Worm (Caenorhabditis elegans): ENCODE results near the gene cpg-4.

DNA sequence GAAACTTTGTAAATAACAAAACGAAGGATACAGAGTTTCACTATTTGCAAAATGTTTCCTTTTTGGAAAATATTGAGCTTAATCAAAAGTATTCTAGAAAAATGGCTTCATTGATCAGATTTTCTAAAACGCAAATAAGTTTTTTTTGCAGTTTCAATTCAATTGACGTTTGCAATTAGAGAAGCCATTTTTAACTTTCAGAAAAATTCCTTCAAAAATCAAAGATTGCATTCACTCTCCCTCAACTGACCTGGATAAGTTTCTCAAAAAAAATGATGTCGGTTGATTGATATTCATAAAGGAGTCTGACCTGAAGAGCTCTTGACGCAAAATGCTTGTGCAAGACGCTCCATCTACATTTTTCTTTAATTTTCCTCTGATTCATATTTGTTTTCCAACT is 22.5 kb upstream of the cpg-4 start:
- TF ChIP-seq lin-13 (GFP tag; optimal IDR thresholded peaks at IDR 0.05), result no peak
- TF ChIP-seq ceh-82 (tag; optimal IDR thresholded peaks at IDR 0.05), result no peak
- TF ChIP-seq ztf-11 (tag; optimal IDR thresholded peaks at IDR 0.05), result no peak
- TF ChIP-seq blmp-1 (tag; optimal IDR thresholded peaks at IDR 0.05; ENCODE audit: insufficient read depth), result no peak
- TF ChIP-seq nhr-21 (tag; optimal IDR thresholded peaks at IDR 0.05), result no peak
- no peak for TF ChIP-seq ama-1 (optimal IDR thresholded peaks at IDR 0.05)
- no peak for TF ChIP-seq nhr-25 (tag; optimal IDR thresholded peaks at IDR 0.05)
- TF ChIP-seq nhr-77 (tag; optimal IDR thresholded peaks at IDR 0.05), result no peak
- TF ChIP-seq mdl-1 (tag; optimal IDR thresholded peaks at IDR 0.05), result no peak
- no peak for TF ChIP-seq lsy-2 (tag; optimal IDR thresholded peaks at IDR 0.05)
- no peak for TF ChIP-seq gmeb-1 (tag; optimal IDR thresholded peaks at IDR 0.05)
- TF ChIP-seq aly-2 (tag; optimal IDR thresholded peaks at IDR 0.05), result no peak
- no peak for TF ChIP-seq nhr-12 (tag; optimal IDR thresholded peaks at IDR 0.05)
- TF ChIP-seq ztf-4 (tag; optimal IDR thresholded peaks at IDR 0.05), result no peak

Data from whole organism, L2 larva.